Fruit fly (Drosophila melanogaster) Kc167 (cell line): Measurements from ENCODE around the gene ranshi.

Source experiments
- Myc ChIP-seq: fragments of >200 bp; optimal IDR thresholded peaks from 2 replicates; lab custom pipeline; 2017; ENCODE audit warnings: missing external identifiers
- Sin3A ChIP-seq: fragments of >200 bp; optimal IDR thresholded peaks from 2 replicates; lab custom pipeline; 2018; ENCODE audit warnings: missing external identifiers
- h ChIP-seq: fragments of >200 bp; optimal IDR thresholded peaks from 3 replicates; lab custom pipeline; 2018; ENCODE audit warnings: missing external identifiers
- insv ChIP-seq: fragments of >200 bp; optimal IDR thresholded peaks from 3 replicates; lab custom pipeline; 2018; ENCODE audit warnings: missing external identifiers
- psq ChIP-seq: fragments of >200 bp; optimal IDR thresholded peaks from 2 replicates; lab custom pipeline; 2017; ENCODE audit warnings: missing external identifiers
- ttk ChIP-seq: sonication (Bioruptor generic); optimal IDR thresholded peaks from 2 replicates; lab custom pipeline; 2017; ENCODE audit warnings: missing external identifiers

Gene ranshi

dm6 chr3R:8697772-8698259 is 31.7 kb downstream of the ranshi start, which contains the start of gene hb:
Gene hb, minus strand, starts transcription at chr3R:8697822.
- TF ChIP-seq Myc (lab: Kevin White, UChicago) (no peak), psq (lab: Kevin White, UChicago) (no peak), insv (lab: Kevin White, UChicago) (no peak), Sin3A (lab: Kevin White, UChicago) (no peak), ttk (lab: Kevin White, UChicago) (no peak), h (lab: Kevin White, UChicago) (no peak)

dm6 chr3R:8694110-8694826 is 35.2 kb downstream of the ranshi start:
- no peak for TF ChIP-seq Sin3A (lab: Kevin White, UChicago)

- TF ChIP-seq psq (lab: Kevin White, UChicago), result no peak
- TF ChIP-seq h (lab: Kevin White, UChicago), result no peak
- TF ChIP-seq Sin3A (lab: Kevin White, UChicago), result no peak
- no peak for TF ChIP-seq insv (lab: Kevin White, UChicago)
Measured at dm6 chr3R:8686446-8686845, 43.0 kb downstream of the ranshi start.

dm6 chr3R:8684328-8685177 is 44.9 kb downstream of the ranshi start, which contains the start of gene CG44227:
Gene CG44227, minus strand, starts transcription at chr3R:8685176.
- TF ChIP-seq Sin3A (lab: Kevin White, UChicago), result no peak
- TF ChIP-seq h (lab: Kevin White, UChicago), result no peak
- no peak for TF ChIP-seq insv (lab: Kevin White, UChicago)
- TF ChIP-seq Myc (lab: Kevin White, UChicago), result no peak
- TF ChIP-seq ttk (lab: Kevin White, UChicago), result no peak
- TF ChIP-seq psq (lab: Kevin White, UChicago), result no peak

dm6 chr3R:8683280-8683679 is 46.2 kb downstream of the ranshi start:
- no peak for TF ChIP-seq psq (lab: Kevin White, UChicago)
- no peak for TF ChIP-seq ttk (lab: Kevin White, UChicago)
- no peak for TF ChIP-seq h (lab: Kevin White, UChicago)
- TF ChIP-seq Sin3A (lab: Kevin White, UChicago), result no peak
- TF ChIP-seq insv (lab: Kevin White, UChicago), result no peak
- no peak for TF ChIP-seq Myc (lab: Kevin White, UChicago)

- TF ChIP-seq ttk (lab: Kevin White, UChicago) (no peak), psq (lab: Kevin White, UChicago) (no peak), insv (lab: Kevin White, UChicago) (no peak), Sin3A (lab: Kevin White, UChicago) (no peak), Myc (lab: Kevin White, UChicago) (no peak), h (lab: Kevin White, UChicago) (no peak)
Measured at dm6 chr3R:8680611-8681010, 48.9 kb downstream of the ranshi start.

dm6 chr3R:8679934-8680333 is 49.6 kb downstream of the ranshi start, which contains the start of gene CG33325:
Gene CG33325, minus strand, starts transcription at chr3R:8680034.
- TF ChIP-seq insv (lab: Kevin White, UChicago), result no peak
- no peak for TF ChIP-seq psq (lab: Kevin White, UChicago)
- TF ChIP-seq h (lab: Kevin White, UChicago), result no peak
- no peak for TF ChIP-seq Sin3A (lab: Kevin White, UChicago)
- TF ChIP-seq Myc (lab: Kevin White, UChicago), result no peak
- TF ChIP-seq ttk (lab: Kevin White, UChicago), result no peak
